Fruit fly (Drosophila melanogaster) whole organism, adult: ENCODE results near the gene CG33099.
A peak's percentile ranks its signal among the peaks of the same experiment; 100 is the strongest.

Source experiments
- CG7045 ChIP-seq: fragments of 200-800 bp; sonication (Bioruptor generic); optimal IDR thresholded peaks from 2 replicates; lab custom pipeline; 2017; ENCODE audit warnings: missing biosample characterization, mild to moderate bottlenecking, missing genetic modification characterization
- Crg-1 ChIP-seq: fragments of 200-800 bp; sonication (Bioruptor generic); optimal IDR thresholded peaks from 2 replicates; lab custom pipeline; 2016; ENCODE audit warnings: missing biosample characterization, missing genetic modification characterization

DNA sequence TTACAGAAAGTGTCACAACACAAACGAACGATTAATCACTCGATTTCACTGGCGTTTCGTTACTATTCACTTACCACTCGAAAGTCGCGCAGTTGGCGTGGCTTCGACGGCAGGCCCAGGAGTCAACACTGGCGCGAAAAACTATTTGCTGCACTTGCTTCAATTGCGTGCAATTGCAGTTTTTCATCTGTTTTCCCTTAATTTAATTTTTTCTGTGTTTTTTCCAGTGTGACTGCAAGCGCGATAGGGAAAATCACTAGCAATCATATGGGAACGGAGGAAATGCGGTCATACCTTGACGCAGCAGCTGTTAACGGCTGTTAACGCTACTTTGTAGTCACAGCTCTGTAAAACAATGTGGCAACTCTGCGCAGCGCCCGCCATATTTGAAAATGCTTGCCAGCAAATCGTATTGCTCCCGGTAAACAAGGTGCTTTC is 17.2 kb upstream of the CG33099 start, which contains the start of gene AdipoR:
- peak; percentile 26 for TF ChIP-seq CG7045 (GFP tag; lab: Kevin White, UChicago)
- TF ChIP-seq Crg-1: no peak
